Fruit fly (Drosophila melanogaster): ENCODE measurements around the gene tfc.

Gene tfc

DNA sequence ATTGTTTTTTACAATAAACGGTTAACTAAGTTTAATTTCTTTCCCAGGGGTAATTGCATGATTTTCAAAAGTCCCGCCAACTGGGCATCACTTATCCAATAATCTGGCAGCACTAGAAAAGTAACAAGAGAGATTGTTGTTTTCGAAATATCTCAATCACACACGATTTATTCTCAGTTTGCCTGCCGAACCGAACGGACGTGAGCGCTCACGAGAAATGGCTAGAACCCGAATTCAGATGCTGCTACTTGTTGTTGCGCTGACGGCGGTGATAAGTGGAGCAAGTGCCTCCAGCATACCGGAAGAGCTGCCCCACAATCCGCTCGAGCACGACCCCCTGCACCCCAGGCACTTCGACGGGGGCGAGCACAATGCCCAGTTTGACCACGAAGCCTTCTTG lies 42.3 kb downstream of the tfc start, which contains the start of gene scf:
Gene scf, plus strand, starts transcription at position 164 of the 400 bp plus-strand sequence.
- TF ChIP-seq Pdp1 (GFP tag; optimal IDR thresholded peaks at IDR 0.05) (no peak), usp (GFP tag; optimal IDR thresholded peaks at IDR 0.05) (no peak), hbn (GFP tag; IDR thresholded peaks at IDR 0.05; ENCODE audit: partially characterized antibody) (no peak), CG7987 (GFP tag; optimal IDR thresholded peaks at IDR 0.05) (peak; percentile 21), CG11696 (GFP tag; IDR thresholded peaks at IDR 0.05) (0 out of 2 replicates have a peak, but pooled peaks have one; percentile 17), kah (GFP tag; optimal IDR thresholded peaks at IDR 0.05) (peak; percentile 54), lbe (GFP tag; optimal IDR thresholded peaks at IDR 0.05) (no peak), CG33213 (GFP tag; optimal IDR thresholded peaks at IDR 0.05) (peak; percentile 13), CG3407 (GFP tag; optimal IDR thresholded peaks at IDR 0.05) (no peak), Oaz (GFP tag; IDR thresholded peaks at IDR 0.05) (no peak), gro (GFP tag; optimal IDR thresholded peaks at IDR 0.05) (peak; percentile 60), CG15269 (tag; optimal IDR thresholded peaks at IDR 0.05) (no peak), CG34422 (GFP tag; IDR thresholded peaks at IDR 0.05) (peak; percentile 73; the same call in 2 of the 3 replicates), prd (optimal IDR thresholded peaks at IDR 0.05) (no peak), prd (GFP tag; IDR thresholded peaks at IDR 0.05) (0 out of 3 replicates have a peak, but pooled peaks have one; percentile 32), trh (GFP tag; optimal IDR thresholded peaks at IDR 0.05) (no peak), aop (GFP tag; IDR thresholded peaks at IDR 0.05) (no peak), CG11247 (GFP tag; IDR thresholded peaks at IDR 0.05) (0 out of 2 replicates have a peak, but pooled peaks have one; percentile 15), CG1024 (GFP tag; IDR thresholded peaks at IDR 0.05) (no peak), YL-1 (GFP tag; optimal IDR thresholded peaks at IDR 0.05) (peak; percentile 39), HmgZ (tag; optimal IDR thresholded peaks at IDR 0.05) (peak; percentile 26), BEAF-32 (GFP tag; optimal IDR thresholded peaks at IDR 0.05) (peak; percentile 40), Atf3 (GFP tag; optimal IDR thresholded peaks at IDR 0.05) (no peak), CG16813 (GFP tag; IDR thresholded peaks at IDR 0.05; ENCODE audit: partially characterized antibody) (peak; percentile 33; the same call in 1 of the 3 replicates), MESR4 (GFP tag; optimal IDR thresholded peaks at IDR 0.05) (peak; percentile 64), gem (tag; optimal IDR thresholded peaks at IDR 0.05) (no peak), CG31365 (tag; optimal IDR thresholded peaks at IDR 0.05) (no peak), zen (tag; optimal IDR thresholded peaks at IDR 0.05) (no peak), pzg (GFP tag; optimal IDR thresholded peaks at IDR 0.05) (peak; percentile 59), gsb (GFP tag; IDR thresholded peaks at IDR 0.05) (0 out of 2 replicates have a peak, but pooled peaks have one; percentile 28), Dref (GFP tag; IDR thresholded peaks at IDR 0.05) (0 out of 2 replicates have a peak, but pooled peaks have one; percentile 1), cato (GFP tag; optimal IDR thresholded peaks at IDR 0.05; ENCODE audit: borderline replicate concordance) (no peak), Sry-δ (GFP tag; optimal IDR thresholded peaks at IDR 0.05) (peak; percentile 44), lola (GFP tag; optimal IDR thresholded peaks at IDR 0.05) (no peak), danr (GFP tag; IDR thresholded peaks at IDR 0.05) (no peak), sug (tag; optimal IDR thresholded peaks at IDR 0.05) (peak; percentile 40), HLH4C (GFP tag; IDR thresholded peaks at IDR 0.05; ENCODE audit: partially characterized antibody) (no peak), Bgb (GFP tag; IDR thresholded peaks at IDR 0.05; ENCODE audit: partially characterized antibody) (peak; percentile 49), CG4360 (GFP tag; IDR thresholded peaks at IDR 0.05) (peak; percentile 53; the same call in 1 of the 2 replicates), Stat92E (GFP tag; optimal IDR thresholded peaks at IDR 0.05) (no peak), CG14710 (tag; optimal IDR thresholded peaks at IDR 0.05) (peak; percentile 36), maf-S (GFP tag; optimal IDR thresholded peaks at IDR 0.05) (no peak), CG11695 (GFP tag; IDR thresholded peaks at IDR 0.05) (0 out of 3 replicates have a peak, but pooled peaks have one; percentile 36), CG3163 (GFP tag; optimal IDR thresholded peaks at IDR 0.05) (peak; percentile 37), CG9817 (tag; optimal IDR thresholded peaks at IDR 0.05) (no peak), sima (GFP tag; optimal IDR thresholded peaks at IDR 0.05) (no peak), HLHmδ (GFP tag; optimal IDR thresholded peaks at IDR 0.05) (peak; percentile 35), mld (GFP tag; IDR thresholded peaks at IDR 0.05; ENCODE audit: partially characterized antibody) (no peak), CG5180 (GFP tag; optimal IDR thresholded peaks at IDR 0.05) (no peak), Ets65A (GFP tag) (no peak)

Measured in whole organism, embryonic.